Worm (Caenorhabditis elegans) whole organism, young adult: Measurements from ENCODE around the gene D1054.19.

Experiments used
- K12H6.12 ChIP-seq: fragments of 200-800 bp; sonication (Bioruptor generic); optimal IDR thresholded peaks from 2 replicates; lab custom pipeline; 2018; ENCODE audit warnings: mild to moderate bottlenecking, missing genetic modification characterization, missing compliant biosample characterization
- nfya-1 ChIP-seq: sonication (generic microtip); optimal IDR thresholded peaks from 2 replicates; lab custom pipeline; 2017; ENCODE audit warnings: antibody characterized with exemption, missing compliant biosample characterization, missing genetic modification characterization, borderline replicate concordance; ENCODE audit not compliant: insufficient read depth
- snpc-1.3 ChIP-seq: sonication (generic microtip); optimal IDR thresholded peaks from 2 replicates; lab custom pipeline; 2017; ENCODE audit warnings: missing genetic modification characterization, mild to moderate bottlenecking, missing compliant biosample characterization, antibody characterized with exemption, moderate library complexity, missing genotype, missing genetic modification reagents; ENCODE audit not compliant: insufficient read depth
- ztf-26 ChIP-seq: sonication (generic microtip); optimal IDR thresholded peaks from 2 replicates; lab custom pipeline; 2017; ENCODE audit warnings: missing genetic modification characterization, missing compliant biosample characterization

DNA sequence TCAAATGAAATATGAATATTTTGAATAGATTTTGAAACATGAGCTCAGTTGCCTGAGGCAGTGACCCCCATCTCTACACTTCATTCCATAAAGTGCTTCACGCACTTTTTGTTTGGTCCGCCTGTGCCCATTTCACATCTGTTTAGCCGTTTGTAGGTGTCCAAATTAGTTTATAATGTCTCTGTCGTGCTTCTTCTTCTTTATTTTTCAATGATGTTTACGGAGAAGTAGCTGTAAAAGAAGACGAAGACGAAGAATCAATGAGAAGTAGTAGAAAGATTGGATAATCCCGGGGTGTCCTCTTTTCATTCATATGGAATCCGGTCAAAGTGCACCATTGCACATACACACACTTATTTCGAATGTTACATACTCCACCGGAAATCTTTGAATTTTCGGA is 43.8 kb downstream of the D1054.19 start:
- TF ChIP-seq K12H6.12 (tag; lab: Kevin White, UChicago) (no peak), nfya-1 (tag; lab: Kevin White, UChicago) (no peak), snpc-1.3 (tag; lab: Kevin White, UChicago) (no peak), ztf-26 (tag; lab: Kevin White, UChicago) (no peak)
